Fruit fly (Drosophila melanogaster) whole organism, embryonic: ENCODE data around the gene mio.

ENCODE experiments used
- Abd-B ChIP-seq: fragments of 200-800 bp; sonication (Bioruptor generic); optimal IDR thresholded peaks from 2 replicates; lab custom pipeline; 2018; ENCODE audit warnings: missing biosample characterization, mild to moderate bottlenecking, missing genetic modification characterization, moderate library complexity
- Adf1 ChIP-seq: fragments of 200-800 bp; sonication (Bioruptor generic); IDR thresholded peaks from 2 replicates; pipeline ENCODE4 v1.3.6; 2022; ENCODE audit warnings: missing biosample characterization, missing genetic modification characterization
- CG10147 ChIP-seq: fragments of 200-800 bp; sonication (Bioruptor generic); optimal IDR thresholded peaks from 2 replicates; lab custom pipeline; 2019; ENCODE audit warnings: missing biosample characterization, mild to moderate bottlenecking, missing genetic modification characterization, moderate library complexity
- CG1024 ChIP-seq: fragments of 200-800 bp; sonication (Bioruptor generic); IDR thresholded peaks from 2 replicates; pipeline ENCODE4 v1.3.6; 2022; ENCODE audit warnings: missing biosample characterization, missing genetic modification characterization
- CG10366 ChIP-seq: fragments of 200-800 bp; sonication (Bioruptor generic); IDR thresholded peaks from 2 replicates; pipeline ENCODE4 v1.3.6; 2022; ENCODE audit warnings: missing biosample characterization, missing genetic modification characterization
- CG10431 ChIP-seq: fragments of 200-800 bp; sonication (Bioruptor generic); optimal IDR thresholded peaks from 3 replicates; lab custom pipeline; 2018; ENCODE audit warnings: missing biosample characterization, mild to moderate bottlenecking, missing genetic modification characterization
- CG13894 ChIP-seq: fragments of 200-800 bp; sonication (Bioruptor generic); optimal IDR thresholded peaks from 3 replicates; lab custom pipeline; 2018; ENCODE audit warnings: missing biosample characterization, mild to moderate bottlenecking, missing genetic modification characterization, moderate library complexity
- CG15269 ChIP-seq: fragments of 200-800 bp; sonication (Bioruptor generic); optimal IDR thresholded peaks from 2 replicates; lab custom pipeline; 2018; ENCODE audit warnings: missing biosample characterization, mild to moderate bottlenecking, missing genetic modification characterization, moderate library complexity
- CG15601 ChIP-seq: fragments of 200-800 bp; sonication (Bioruptor generic); optimal IDR thresholded peaks from 3 replicates; lab custom pipeline; 2019; ENCODE audit warnings: missing biosample characterization, mild to moderate bottlenecking, missing genetic modification characterization, moderate library complexity
- CG1832 ChIP-seq: fragments of 200-800 bp; sonication (Bioruptor generic); optimal IDR thresholded peaks from 2 replicates; lab custom pipeline; 2017; ENCODE audit warnings: missing biosample characterization, mild to moderate bottlenecking, missing genetic modification characterization, inconsistent platforms
- CG2199 ChIP-seq: fragments of 200-800 bp; sonication (Bioruptor generic); IDR thresholded peaks from 3 replicates; pipeline ENCODE4 v1.3.6; 2022; ENCODE audit warnings: missing biosample characterization, missing genetic modification characterization
- CG2875 ChIP-seq: fragments of 200-800 bp; sonication (Bioruptor generic); optimal IDR thresholded peaks from 2 replicates; lab custom pipeline; 2017; ENCODE audit warnings: missing biosample characterization, mild to moderate bottlenecking, missing genetic modification characterization, missing genetic modification reagents
- CG4282 ChIP-seq: fragments of 200-800 bp; sonication (Bioruptor generic); optimal IDR thresholded peaks from 2 replicates; lab custom pipeline; 2016; ENCODE audit warnings: missing biosample characterization, missing genetic modification characterization
- CG6683 ChIP-seq: fragments of 200-800 bp; sonication (Bioruptor generic); optimal IDR thresholded peaks from 2 replicates; lab custom pipeline; 2017; ENCODE audit warnings: missing biosample characterization, mild to moderate bottlenecking, missing genetic modification characterization, missing genetic modification reagents
- CG8924 ChIP-seq: fragments of 200-800 bp; optimal IDR thresholded peaks from 3 replicates; lab custom pipeline; 2019; ENCODE audit warnings: missing biosample characterization, mild to moderate bottlenecking, missing genetic modification characterization, moderate library complexity
- CG9215 ChIP-seq: fragments of 200-800 bp; sonication (Bioruptor generic); IDR thresholded peaks from 2 replicates; pipeline ENCODE4 v1.3.6; 2022; ENCODE audit warnings: missing biosample characterization, missing genetic modification characterization
- CG9797 ChIP-seq: fragments of 200-800 bp; sonication (Bioruptor generic); optimal IDR thresholded peaks from 3 replicates; lab custom pipeline; 2018; ENCODE audit warnings: missing biosample characterization, mild to moderate bottlenecking, missing genetic modification characterization
- CG9876 ChIP-seq: fragments of 200-800 bp; sonication (Bioruptor generic); optimal IDR thresholded peaks from 2 replicates; lab custom pipeline; 2016; ENCODE audit warnings: missing biosample characterization, missing genetic modification characterization
- Dbx ChIP-seq: fragments of 200-800 bp; sonication (Bioruptor generic); IDR thresholded peaks from 3 replicates; pipeline ENCODE4 v1.3.6; 2022; ENCODE audit warnings: missing biosample characterization, missing genetic modification characterization
- Eip74EF ChIP-seq, 2 experiments: fragments of 200-800 bp in 1 of 2; fragments of >200 bp in 1 of 2; sonication (Bioruptor generic) in 1 of 2; optimal IDR thresholded peaks; 2 replicates each; lab custom pipeline; 2017 to 2019; ENCODE audit warnings: missing biosample characterization in 2 of 2, missing genetic modification characterization in 2 of 2, mild to moderate bottlenecking in 1 of 2, moderate library complexity in 1 of 2
- Ets97D ChIP-seq: fragments of 200-800 bp; sonication (Bioruptor generic); optimal IDR thresholded peaks from 3 replicates; lab custom pipeline; 2016; ENCODE audit warnings: missing biosample characterization, missing genetic modification characterization
- Fer2 ChIP-seq: fragments of 200-800 bp; sonication (Bioruptor generic); optimal IDR thresholded peaks from 2 replicates; lab custom pipeline; 2018; ENCODE audit warnings: missing biosample characterization, mild to moderate bottlenecking, missing genetic modification characterization, moderate library complexity
- HLH3B ChIP-seq: fragments of 200-800 bp; sonication (Bioruptor generic); IDR thresholded peaks from 2 replicates; pipeline ENCODE4 v1.3.6; 2022; ENCODE audit warnings: missing biosample characterization, missing genetic modification characterization
- HLHmδ ChIP-seq: fragments of 200-800 bp; sonication (Bioruptor generic); optimal IDR thresholded peaks from 2 replicates; lab custom pipeline; 2018; ENCODE audit warnings: missing biosample characterization, mild to moderate bottlenecking, missing genetic modification characterization, moderate library complexity
- MBD-R2 ChIP-seq: fragments of 200-800 bp; sonication (Bioruptor generic); IDR thresholded peaks from 2 replicates; pipeline ENCODE4 v1.3.6; 2022; ENCODE audit warnings: missing biosample characterization, missing genetic modification characterization
- Med ChIP-seq: fragments of 200-800 bp; sonication (Bioruptor generic); peaks from one replicate; lab custom pipeline; 2016; ENCODE audit warnings: missing biosample characterization, missing genetic modification characterization, mild to moderate bottlenecking, inconsistent platforms, moderate library complexity
- Spps ChIP-seq: fragments of 200-800 bp; sonication (Bioruptor generic); optimal IDR thresholded peaks from 2 replicates; lab custom pipeline; 2018; ENCODE audit warnings: missing biosample characterization, mild to moderate bottlenecking, missing genetic modification characterization
- Ssrp ChIP-seq: fragments of 200-800 bp; sonication (Bioruptor generic); optimal IDR thresholded peaks from 2 replicates; lab custom pipeline; 2018; ENCODE audit warnings: missing biosample characterization, mild to moderate bottlenecking, missing genetic modification characterization, moderate library complexity
- Stat92E ChIP-seq, 3 experiments: fragments of >200 bp in 2 of 3; fragments of 200-800 bp in 1 of 3; sonication (Bioruptor generic) in 1 of 3; optimal IDR thresholded peaks; 2 replicates each; lab custom pipeline; 2017 to 2019; ENCODE audit warnings: missing biosample characterization in 3 of 3, missing genetic modification characterization in 3 of 3, mild to moderate bottlenecking in 1 of 3, moderate library complexity in 1 of 3
- YL-1 ChIP-seq: fragments of 200-800 bp; sonication (Bioruptor generic); optimal IDR thresholded peaks from 3 replicates; lab custom pipeline; 2017; ENCODE audit warnings: missing biosample characterization, mild to moderate bottlenecking, missing genetic modification characterization
- aop ChIP-seq: fragments of 200-800 bp; sonication (Bioruptor generic); IDR thresholded peaks from 2 replicates; pipeline ENCODE4 v1.3.6; 2022; ENCODE audit warnings: missing biosample characterization, missing genetic modification characterization
- bcd ChIP-seq: fragments of 200-800 bp; sonication (Bioruptor generic); optimal IDR thresholded peaks from 2 replicates; lab custom pipeline; 2017; ENCODE audit warnings: missing biosample characterization, mild to moderate bottlenecking, missing genetic modification characterization
- cg ChIP-seq: fragments of 200-800 bp; sonication (Bioruptor generic); optimal IDR thresholded peaks from 3 replicates; lab custom pipeline; 2019; ENCODE audit warnings: missing biosample characterization, mild to moderate bottlenecking, missing genetic modification characterization, moderate library complexity
- chinmo ChIP-seq: fragments of 200-800 bp; sonication (Bioruptor generic); IDR thresholded peaks from 4 replicates; pipeline ENCODE4 v1.3.6; 2022; ENCODE audit warnings: missing biosample characterization, missing genetic modification characterization; ENCODE audit not compliant: partially characterized antibody
- crc ChIP-seq: fragments of 200-800 bp; sonication (Bioruptor generic); optimal IDR thresholded peaks from 2 replicates; lab custom pipeline; 2016; ENCODE audit warnings: missing biosample characterization, missing genetic modification characterization
- dpn ChIP-seq, 2 experiments: fragments of 200-800 bp; sonication (Bioruptor generic); optimal IDR thresholded peaks; 3 replicates each; lab custom pipeline; 2016; ENCODE audit warnings: missing biosample characterization in 2 of 2, missing genetic modification characterization in 2 of 2
- gfzf ChIP-seq: fragments of 200-800 bp; sonication (Bioruptor generic); optimal IDR thresholded peaks from 2 replicates; lab custom pipeline; 2016; ENCODE audit warnings: missing biosample characterization, mild to moderate bottlenecking, missing genetic modification characterization, moderate library complexity
- h ChIP-seq: fragments of >200 bp; optimal IDR thresholded peaks from 2 replicates; lab custom pipeline; 2017
- hth ChIP-seq: fragments of >200 bp; optimal IDR thresholded peaks from 2 replicates; lab custom pipeline; 2017; ENCODE audit warnings: inconsistent platforms
- jing ChIP-seq: fragments of 200-800 bp; sonication (Bioruptor generic); optimal IDR thresholded peaks from 2 replicates; lab custom pipeline; 2018; ENCODE audit warnings: missing biosample characterization, mild to moderate bottlenecking, missing genetic modification characterization
- lmd ChIP-seq: fragments of 200-800 bp; sonication (Bioruptor generic); IDR thresholded peaks from 2 replicates; pipeline ENCODE4 v1.3.6; 2022; ENCODE audit warnings: missing biosample characterization, missing genetic modification characterization
- lov ChIP-seq, 2 experiments: fragments of 200-800 bp in 1 of 2; fragments of >200 bp in 1 of 2; sonication (Bioruptor generic) in 1 of 2; IDR thresholded peaks in 1 of 2; optimal IDR thresholded peaks in 1 of 2; 2 replicates in 1 of 2; 3 replicates in 1 of 2; pipeline versions ENCODE4 v1.3.6 to Lab custom; 2017 to 2022; ENCODE audit warnings: missing biosample characterization in 1 of 2, missing genetic modification characterization in 1 of 2
- maf-S ChIP-seq: fragments of 200-800 bp; sonication (Bioruptor generic); optimal IDR thresholded peaks from 2 replicates; lab custom pipeline; 2016; ENCODE audit warnings: missing biosample characterization, missing genetic modification characterization
- nerfin-2 ChIP-seq: fragments of 200-800 bp; sonication (Bioruptor generic); IDR thresholded peaks from 2 replicates; pipeline ENCODE4 v1.3.6; 2022; ENCODE audit warnings: missing biosample characterization, missing genetic modification characterization; ENCODE audit not compliant: partially characterized antibody
- run ChIP-seq: fragments of 200-800 bp; sonication (Bioruptor generic); optimal IDR thresholded peaks from 3 replicates; lab custom pipeline; 2018; ENCODE audit warnings: missing biosample characterization, mild to moderate bottlenecking, missing genetic modification characterization
- sc ChIP-seq, 3 experiments: fragments of >200 bp in 2 of 3; fragments of 200-800 bp in 1 of 3; sonication (Bioruptor generic) in 1 of 3; optimal IDR thresholded peaks; 2 replicates in 2 of 3; 3 replicates in 1 of 3; lab custom pipeline; 2017; ENCODE audit warnings: mild to moderate bottlenecking in 1 of 3, missing biosample characterization in 1 of 3, missing genetic modification characterization in 1 of 3, missing genetic modification reagents in 1 of 3
- sens-2 ChIP-seq: fragments of 200-800 bp; sonication (Bioruptor generic); IDR thresholded peaks from 2 replicates; pipeline ENCODE4 v1.3.6; 2022; ENCODE audit warnings: missing biosample characterization, missing genetic modification characterization
- slbo ChIP-seq: fragments of 200-800 bp; sonication (Bioruptor generic); IDR thresholded peaks from 2 replicates; pipeline ENCODE4 v1.3.6; 2022; ENCODE audit warnings: missing biosample characterization, missing genetic modification characterization
- tio ChIP-seq: fragments of 200-800 bp; sonication (Bioruptor generic); optimal IDR thresholded peaks from 2 replicates; lab custom pipeline; 2017; ENCODE audit warnings: missing biosample characterization, missing genetic modification characterization, inconsistent platforms
- z ChIP-seq: fragments of 200-800 bp; sonication (Bioruptor generic); IDR thresholded peaks from 3 replicates; pipeline ENCODE4 v1.3.6; 2022; ENCODE audit warnings: missing biosample characterization, missing genetic modification characterization

Gene mio

dm6 chr2L:2173604-2174003 lies 43.5 kb upstream of the mio start (continued):
- TF ChIP-seq CG15601: no peak
- no peak for TF ChIP-seq dpn (GFP tag; optimal IDR thresholded peaks at IDR 0.05; lab: Kevin White, UChicago)
- no peak for TF ChIP-seq Abd-B (GFP tag; lab: Kevin White, UChicago)
- peak; percentile 55 for TF ChIP-seq Med (GFP tag; lab: Kevin White, UChicago)
- TF ChIP-seq Eip74EF (GFP tag; optimal IDR thresholded peaks at IDR 0.05; lab: Kevin White, UChicago): peak in 1 of 2 experiments; percentile 78
- TF ChIP-seq CG15269 (tag; lab: Kevin White, UChicago): peak; percentile 69
- no peak for TF ChIP-seq maf-S
- TF ChIP-seq aop (GFP tag; lab: Robert Waterston, UW): peak; percentile 38; the same call in 1 of the 2 replicates
- no peak for TF ChIP-seq Ssrp (tag; lab: Kevin White, UChicago)
- TF ChIP-seq CG1024: no peak
- TF ChIP-seq slbo (GFP tag; lab: Robert Waterston, UW): no peak
- TF ChIP-seq h (lab: Kevin White, UChicago): no peak
- no peak for TF ChIP-seq CG4282
- TF ChIP-seq Ets97D (GFP tag; lab: Kevin White, UChicago): no peak
- TF ChIP-seq CG10147 (GFP tag; lab: Kevin White, UChicago): no peak
- TF ChIP-seq cg (GFP tag; lab: Kevin White, UChicago): peak; percentile 7
- TF ChIP-seq Dbx (GFP tag; lab: Robert Waterston, UW): 0 out of 3 replicates have a peak, but pooled peaks have one; percentile 9
- TF ChIP-seq CG13894 (tag; lab: Kevin White, UChicago): peak; percentile 18
- TF ChIP-seq jing: no peak
- no peak for TF ChIP-seq tio
- TF ChIP-seq CG10431 (GFP tag; lab: Kevin White, UChicago): no peak
- TF ChIP-seq Spps (tag; lab: Kevin White, UChicago): no peak
- TF ChIP-seq hth (lab: Kevin White, UChicago): no peak
- TF ChIP-seq Adf1: no peak
- TF ChIP-seq z (GFP tag; lab: Robert Waterston, UW): 0 out of 3 replicates have a peak, but pooled peaks have one; percentile 57
- no peak for TF ChIP-seq CG10366
- no peak for TF ChIP-seq HLH3B (GFP tag; lab: Robert Waterston, UW)
- 0 out of 3 replicates have a peak, but pooled peaks have one; percentile 19 for TF ChIP-seq CG2199 (GFP tag; lab: Robert Waterston, UW)
- no peak for TF ChIP-seq lov (optimal IDR thresholded peaks at IDR 0.05; lab: Kevin White, UChicago)
- no peak for TF ChIP-seq lov (GFP tag; IDR thresholded peaks at IDR 0.05; lab: Robert Waterston, UW)
- TF ChIP-seq CG9797 (GFP tag; lab: Kevin White, UChicago): no peak
- TF ChIP-seq HLHmδ: no peak
- no peak for TF ChIP-seq Stat92E (GFP tag; optimal IDR thresholded peaks at IDR 0.05; lab: Kevin White, UChicago)
- no peak for TF ChIP-seq CG9876 (GFP tag; lab: Kevin White, UChicago)
- no peak for TF ChIP-seq CG2875 (GFP tag; lab: Kevin White, UChicago)
- TF ChIP-seq crc: no peak
- TF ChIP-seq CG8924 (tag; lab: Kevin White, UChicago): no peak
- no peak for TF ChIP-seq chinmo
- TF ChIP-seq bcd (GFP tag; lab: Kevin White, UChicago): no peak
- no peak for TF ChIP-seq YL-1 (GFP tag; lab: Kevin White, UChicago)
- no peak for TF ChIP-seq MBD-R2 (GFP tag; lab: Robert Waterston, UW)
- no peak for TF ChIP-seq gfzf
- no peak for TF ChIP-seq Fer2 (tag; lab: Kevin White, UChicago)
- TF ChIP-seq sens-2 (GFP tag; lab: Robert Waterston, UW): no peak
- no peak for TF ChIP-seq CG9215 (GFP tag; lab: Robert Waterston, UW)
- no peak for TF ChIP-seq nerfin-2
- peak; percentile 49 for TF ChIP-seq CG1832 (GFP tag; lab: Kevin White, UChicago)
- no peak for TF ChIP-seq lmd (GFP tag; lab: Robert Waterston, UW)
- TF ChIP-seq run (tag; lab: Kevin White, UChicago): no peak
- TF ChIP-seq sc (optimal IDR thresholded peaks at IDR 0.05; lab: Kevin White, UChicago): no peak
- no peak for TF ChIP-seq sc (GFP tag; optimal IDR thresholded peaks at IDR 0.05; lab: Kevin White, UChicago)
- no peak for TF ChIP-seq CG6683 (GFP tag; lab: Kevin White, UChicago)
